Worm (Caenorhabditis elegans) whole organism, mixed stage, embryonic: ENCODE results near the gene C08E8.5.
"Not testable (repeated sequence)": the region's sequence is repeated elsewhere in the genome, so short reads cannot be mapped to it uniquely, and the experiment has no call there.

ENCODE experiments used
- M03D4.4 ChIP-seq: sonication (generic microtip); optimal IDR thresholded peaks from 2 replicates; lab custom pipeline; 2017; ENCODE audit warnings: mild to moderate bottlenecking, missing genetic modification characterization, missing compliant biosample characterization
- bed-3 ChIP-seq: fragments of 200-800 bp; sonication (Bioruptor generic); optimal IDR thresholded peaks from 3 replicates; lab custom pipeline; 2018; ENCODE audit warnings: mild to moderate bottlenecking, missing genetic modification characterization, moderate library complexity, missing compliant biosample characterization
- blmp-1 ChIP-seq: fragments of 150-350 bp; optimal IDR thresholded peaks from 2 replicates; lab custom pipeline; 2014; ENCODE audit warnings: missing biosample characterization, missing genetic modification characterization
- ceh-39 ChIP-seq: fragments of 150-350 bp; optimal IDR thresholded peaks from 2 replicates; lab custom pipeline; 2014; ENCODE audit warnings: missing biosample characterization, missing genetic modification characterization
- ceh-43 ChIP-seq: fragments of 200-800 bp; sonication (Bioruptor generic); optimal IDR thresholded peaks from 2 replicates; lab custom pipeline; 2018; ENCODE audit warnings: mild to moderate bottlenecking, missing genetic modification characterization, moderate library complexity, missing compliant biosample characterization
- ceh-83 ChIP-seq: fragments of 200-800 bp; sonication (Bioruptor generic); optimal IDR thresholded peaks from 2 replicates; lab custom pipeline; 2018; ENCODE audit warnings: mild to moderate bottlenecking, missing genetic modification characterization, missing compliant biosample characterization
- ces-1 ChIP-seq: fragments of 150-350 bp; optimal IDR thresholded peaks from 2 replicates; lab custom pipeline; 2014; ENCODE audit warnings: missing biosample characterization, missing genetic modification reagents, missing genetic modification characterization
- cnd-1 ChIP-seq: fragments of 200-800 bp; sonication (Bioruptor generic); optimal IDR thresholded peaks from 2 replicates; lab custom pipeline; 2018; ENCODE audit warnings: mild to moderate bottlenecking, missing genetic modification characterization, missing compliant biosample characterization
- drap-1 ChIP-seq: fragments of 200-800 bp; sonication (Bioruptor generic); optimal IDR thresholded peaks from 3 replicates; lab custom pipeline; 2018; ENCODE audit warnings: mild to moderate bottlenecking, missing genetic modification characterization, missing compliant biosample characterization
- elt-1 ChIP-seq: sonication (generic microtip); optimal IDR thresholded peaks from 2 replicates; lab custom pipeline; 2017; ENCODE audit warnings: missing genetic modification characterization, mild to moderate bottlenecking, missing compliant biosample characterization, antibody characterized with exemption, moderate library complexity, borderline replicate concordance; ENCODE audit not compliant: insufficient read depth
- elt-3 ChIP-seq: fragments of 150-350 bp; optimal IDR thresholded peaks from 2 replicates; lab custom pipeline; 2014; ENCODE audit warnings: missing biosample characterization, missing genetic modification characterization
- flh-1 ChIP-seq: fragments of 200-800 bp; sonication (Bioruptor generic); optimal IDR thresholded peaks from 2 replicates; lab custom pipeline; 2018; ENCODE audit warnings: mild to moderate bottlenecking, missing genetic modification characterization, moderate library complexity, missing compliant biosample characterization
- hlh-1 ChIP-seq: fragments of 150-350 bp; optimal IDR thresholded peaks from 2 replicates; lab custom pipeline; 2014; ENCODE audit warnings: missing biosample characterization, missing genetic modification reagents, missing genetic modification characterization
- lin-13 ChIP-seq: fragments of 150-350 bp; optimal IDR thresholded peaks from 2 replicates; lab custom pipeline; 2014; ENCODE audit warnings: missing biosample characterization, missing genetic modification characterization
- lin-32 ChIP-seq: fragments of 200-800 bp; sonication (Bioruptor generic); optimal IDR thresholded peaks from 2 replicates; lab custom pipeline; 2018; ENCODE audit warnings: mild to moderate bottlenecking, missing genetic modification characterization, missing compliant biosample characterization
- mab-5 ChIP-seq: fragments of 150-350 bp; optimal IDR thresholded peaks from 2 replicates; lab custom pipeline; 2014; ENCODE audit warnings: missing biosample characterization, missing genetic modification characterization
- mep-1 ChIP-seq: fragments of 150-350 bp; optimal IDR thresholded peaks from 2 replicates; lab custom pipeline; 2017; ENCODE audit warnings: missing biosample characterization, missing genetic modification reagents, missing genetic modification characterization, inconsistent platforms
- mls-2 ChIP-seq: sonication (generic microtip); optimal IDR thresholded peaks from 2 replicates; lab custom pipeline; 2016; ENCODE audit warnings: mild to moderate bottlenecking, missing genetic modification characterization, moderate library complexity, missing compliant biosample characterization
- nhr-12 ChIP-seq: fragments of 150-350 bp; optimal IDR thresholded peaks from 2 replicates; lab custom pipeline; 2014; ENCODE audit warnings: missing biosample characterization, missing genetic modification characterization
- nhr-2 ChIP-seq: fragments of 150-350 bp; optimal IDR thresholded peaks from 2 replicates; lab custom pipeline; 2014; ENCODE audit warnings: missing biosample characterization, missing genetic modification characterization
- nhr-237 ChIP-seq: fragments of 150-350 bp; optimal IDR thresholded peaks from 2 replicates; lab custom pipeline; 2014; ENCODE audit warnings: missing biosample characterization, missing genetic modification characterization
- nhr-28 ChIP-seq: fragments of 150-350 bp; optimal IDR thresholded peaks from 2 replicates; lab custom pipeline; 2014; ENCODE audit warnings: missing biosample characterization, missing genetic modification characterization
- nhr-76 ChIP-seq: sonication (generic microtip); optimal IDR thresholded peaks from 2 replicates; lab custom pipeline; 2017; ENCODE audit warnings: missing biosample characterization, missing genetic modification characterization
- pha-4 ChIP-seq: fragments of 150-350 bp; optimal IDR thresholded peaks from 2 replicates; lab custom pipeline; 2018; ENCODE audit warnings: missing biosample characterization, missing genetic modification reagents, missing genetic modification characterization
- sem-2 ChIP-seq: fragments of 200-800 bp; sonication (Bioruptor generic); optimal IDR thresholded peaks from 2 replicates; lab custom pipeline; 2018; ENCODE audit warnings: mild to moderate bottlenecking, missing genetic modification characterization, missing compliant biosample characterization
- snpc-4 ChIP-seq: fragments of 150-350 bp; optimal IDR thresholded peaks from 2 replicates; lab custom pipeline; 2014; ENCODE audit warnings: missing biosample characterization, missing genetic modification characterization
- sptf-1 ChIP-seq: sonication (generic microtip); optimal IDR thresholded peaks from 2 replicates; lab custom pipeline; 2017; ENCODE audit warnings: mild to moderate bottlenecking, missing genetic modification characterization, moderate library complexity, missing compliant biosample characterization
- unc-39 ChIP-seq: fragments of 150-350 bp; optimal IDR thresholded peaks from 2 replicates; lab custom pipeline; 2014; ENCODE audit warnings: missing biosample characterization, missing genetic modification characterization
- unc-62 ChIP-seq: fragments of 150-350 bp; optimal IDR thresholded peaks from 2 replicates; lab custom pipeline; 2014; ENCODE audit warnings: missing biosample characterization, missing genetic modification reagents, missing genetic modification characterization
- zip-8 ChIP-seq: fragments of 150-350 bp; optimal IDR thresholded peaks from 2 replicates; lab custom pipeline; 2014; ENCODE audit warnings: missing biosample characterization, missing genetic modification characterization
- ztf-11 ChIP-seq: fragments of 150-350 bp; optimal IDR thresholded peaks from 2 replicates; lab custom pipeline; 2014; ENCODE audit warnings: missing biosample characterization, missing genetic modification characterization

Gene C08E8.5

ce11 chrV:18359888-18360287 lies at the start of gene C08E8.5:
Gene C08E8.5, minus strand, starts transcription at chrV:18359988.
- TF ChIP-seq ceh-83 (no peak), M03D4.4 (tag; lab: Kevin White, UChicago) (no peak), flh-1 (no peak), nhr-237 (tag; lab: Kevin White, UChicago) (no peak), elt-3 (tag; lab: Kevin White, UChicago) (no peak), ceh-43 (GFP tag; lab: Kevin White, UChicago) (no peak), drap-1 (GFP tag; lab: Kevin White, UChicago) (no peak), lin-32 (GFP tag; lab: Kevin White, UChicago) (no peak), unc-39 (tag; lab: Kevin White, UChicago) (no peak), snpc-4 (tag; lab: Kevin White, UChicago) (no peak), cnd-1 (tag; lab: Kevin White, UChicago) (no peak), nhr-28 (tag; lab: Kevin White, UChicago) (no peak), mls-2 (tag; lab: Kevin White, UChicago) (no peak), ceh-39 (tag; lab: Kevin White, UChicago) (no peak), nhr-2 (tag; lab: Kevin White, UChicago) (no peak), nhr-12 (tag; lab: Kevin White, UChicago) (no peak), bed-3 (GFP tag; lab: Kevin White, UChicago) (no peak), ces-1 (GFP tag; lab: Kevin White, UChicago) (no peak), mep-1 (tag; lab: Kevin White, UChicago) (no peak), mab-5 (no peak)
- TF ChIP-seq, all 35 proteins: peak for 0

ce11 chrV:18404767-18405166 lies 45.0 kb upstream of the C08E8.5 start, which contains the start of gene srh-209:
Gene srh-209, minus strand, starts transcription at chrV:18404867.
- not testable (repeated sequence) for TF ChIP-seq drap-1 (GFP tag; lab: Kevin White, UChicago); nhr-28 (tag; lab: Kevin White, UChicago); ztf-11 (tag; lab: Kevin White, UChicago)

DNA sequence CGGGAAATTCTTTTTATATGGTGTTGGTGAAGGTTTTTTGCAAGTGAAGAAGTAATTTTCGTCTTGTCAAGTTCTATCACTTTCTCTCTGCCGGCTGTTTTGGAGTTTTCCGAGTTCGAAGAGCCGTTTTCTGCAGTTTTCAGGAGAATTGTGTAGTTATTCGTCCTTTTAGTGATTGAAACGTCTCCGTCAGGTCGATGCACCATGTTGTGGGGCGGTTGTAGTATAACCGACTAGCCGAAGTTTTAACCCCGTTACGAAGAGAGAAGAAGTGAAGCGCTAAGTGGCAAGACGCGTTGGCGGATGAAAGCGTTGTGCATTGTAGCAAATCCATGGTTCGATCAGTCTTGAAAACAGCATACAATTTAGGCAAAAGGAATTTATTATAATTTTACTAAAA lies 43.0 kb upstream of the C08E8.5 start:
- no peak for TF ChIP-seq ztf-11 (tag; lab: Kevin White, UChicago)
- no peak for TF ChIP-seq lin-13 (tag; lab: Kevin White, UChicago)
- no peak for TF ChIP-seq pha-4 (tag; lab: Kevin White, UChicago)
- TF ChIP-seq, all 35 proteins: peak for 0

DNA sequence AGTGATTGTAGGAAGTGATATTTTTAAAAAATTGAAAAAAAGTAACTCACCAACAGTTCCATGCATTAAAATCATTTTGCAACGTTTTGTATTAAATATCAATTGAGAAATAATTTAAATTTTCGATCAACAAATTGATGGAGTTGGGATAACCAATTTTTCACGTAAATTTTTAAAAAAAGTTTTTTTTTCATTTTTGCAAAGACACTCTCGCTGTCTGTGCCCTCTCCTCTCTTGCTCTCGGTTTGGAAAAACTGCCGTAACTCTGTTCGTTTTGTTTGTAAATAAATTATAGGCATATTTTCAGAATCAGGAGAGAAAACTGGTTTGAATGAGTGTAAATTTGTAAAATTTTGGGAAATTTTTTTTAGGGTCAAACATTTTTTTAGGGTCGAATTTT lies 38.0 kb upstream of the C08E8.5 start, which contains the start of gene Y51A2B.16:
Y51A2B.16 (minus strand) TSS at position 101 of the 400 bp plus-strand sequence.
- TF ChIP-seq mls-2 (tag; lab: Kevin White, UChicago) (no peak), bed-3 (GFP tag; lab: Kevin White, UChicago) (no peak)

- TF ChIP-seq elt-1 (tag; lab: Kevin White, UChicago): no peak
- no peak for TF ChIP-seq sptf-1 (tag; lab: Kevin White, UChicago)
- TF ChIP-seq ztf-11 (tag; lab: Kevin White, UChicago): no peak
- TF ChIP-seq zip-8: no peak
- TF ChIP-seq unc-62 (GFP tag; lab: Kevin White, UChicago): no peak
- no peak for TF ChIP-seq cnd-1 (tag; lab: Kevin White, UChicago)
- no peak for TF ChIP-seq ceh-83
- no peak for TF ChIP-seq hlh-1 (tag; lab: Kevin White, UChicago)
- TF ChIP-seq ces-1 (GFP tag; lab: Kevin White, UChicago): no peak
- no peak for TF ChIP-seq nhr-12 (tag; lab: Kevin White, UChicago)
- no peak for TF ChIP-seq blmp-1
Measured at ce11 chrV:18395649-18396048, 35.9 kb upstream of the C08E8.5 start, which contains the start of gene Y51A2B.9. Gene Y51A2B.9, minus strand, starts transcription at chrV:18395749.

DNA sequence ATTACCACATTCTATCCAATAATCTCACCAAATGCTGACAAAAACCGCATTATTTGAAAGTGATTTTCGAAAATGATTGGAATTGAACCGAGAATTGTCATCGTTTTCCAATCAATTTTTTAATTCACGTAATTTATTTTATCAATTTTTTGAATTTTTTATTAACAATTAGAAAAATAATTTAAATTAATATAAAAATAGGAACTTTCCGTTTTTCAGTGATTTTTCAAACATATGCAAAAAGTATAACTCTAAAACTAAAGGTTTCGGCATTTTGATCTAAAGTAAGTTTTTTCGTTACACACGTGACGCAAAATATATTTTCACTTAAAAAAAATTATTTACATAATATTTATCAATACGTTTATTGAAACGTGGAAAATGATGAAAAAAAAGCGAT lies 34.4 kb upstream of the C08E8.5 start, which contains the start of gene Y51A2B.6:
Y51A2B.6 (minus strand) TSS at position 101 of the 400 bp plus-strand sequence.
- TF ChIP-seq blmp-1 (no peak), ceh-83 (no peak), cnd-1 (tag; lab: Kevin White, UChicago) (no peak), zip-8 (no peak), sptf-1 (tag; lab: Kevin White, UChicago) (no peak), nhr-2 (tag; lab: Kevin White, UChicago) (no peak), hlh-1 (tag; lab: Kevin White, UChicago) (no peak), unc-62 (GFP tag; lab: Kevin White, UChicago) (no peak), nhr-76 (tag; lab: Kevin White, UChicago) (no peak), elt-3 (tag; lab: Kevin White, UChicago) (no peak), unc-39 (tag; lab: Kevin White, UChicago) (no peak), ces-1 (GFP tag; lab: Kevin White, UChicago) (no peak), drap-1 (GFP tag; lab: Kevin White, UChicago) (no peak), nhr-28 (tag; lab: Kevin White, UChicago) (no peak), lin-32 (GFP tag; lab: Kevin White, UChicago) (no peak), sem-2 (GFP tag; lab: Kevin White, UChicago) (no peak), nhr-237 (tag; lab: Kevin White, UChicago) (no peak), M03D4.4 (tag; lab: Kevin White, UChicago) (no peak)
